Fruit fly (Drosophila melanogaster): Measurements from ENCODE around the gene Eig71Ej.

Gene Eig71Ej

DNA sequence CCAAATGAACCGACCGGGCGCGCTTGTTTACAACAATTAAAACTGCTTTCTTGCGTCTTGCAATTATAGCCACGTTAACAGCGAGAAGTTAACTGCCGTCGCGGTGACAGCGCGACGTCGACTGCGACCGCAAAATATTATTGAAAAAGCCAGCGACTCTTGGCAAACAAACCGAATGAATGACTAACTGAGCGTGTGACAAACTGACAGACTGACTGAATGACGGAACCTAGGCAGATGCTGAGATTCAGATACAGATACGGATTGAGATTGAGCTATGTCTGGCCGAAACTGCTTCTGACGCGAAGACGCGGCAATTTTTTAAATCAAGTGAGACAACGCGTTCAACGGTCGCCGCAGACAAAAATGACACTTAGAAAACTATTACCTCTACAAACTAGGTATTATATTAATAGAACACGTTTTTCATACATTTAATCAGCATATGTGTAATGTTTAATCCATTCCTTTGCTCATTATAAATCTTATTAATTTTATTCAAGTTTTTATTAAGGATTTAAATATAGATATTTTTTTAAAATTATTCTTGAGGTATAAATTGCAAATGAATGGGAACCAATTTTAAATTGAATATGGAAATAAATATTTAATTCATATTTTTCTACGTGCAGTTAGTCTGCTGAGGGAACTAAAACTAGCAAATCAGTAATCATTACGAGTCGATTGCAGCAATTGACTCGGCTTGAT is 26.3 kb downstream of the Eig71Ej start:
- no peak for TF ChIP-seq Sox102F (GFP tag; optimal IDR thresholded peaks at IDR 0.05)
- TF ChIP-seq fkh (GFP tag; optimal IDR thresholded peaks at IDR 0.05) = peak; percentile 41

DNA sequence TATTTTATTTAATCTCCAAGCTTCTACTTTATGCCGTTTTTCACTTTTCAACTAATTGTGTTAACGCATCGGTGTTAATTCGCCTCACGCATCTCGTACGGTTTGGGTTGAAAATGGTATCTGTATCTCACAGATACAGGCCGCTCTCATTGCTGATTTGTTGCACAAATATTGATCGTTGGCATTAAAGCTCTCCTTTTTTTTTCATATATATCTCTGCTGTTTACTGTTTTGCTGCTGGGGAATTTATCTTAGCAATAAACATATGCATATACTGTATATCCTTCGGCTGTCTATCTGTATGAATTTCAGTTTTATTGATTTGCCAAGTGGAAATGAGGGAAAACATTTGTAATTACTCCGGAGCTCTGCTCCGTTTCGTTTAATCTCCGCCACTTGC is 28.2 kb downstream of the Eig71Ej start:
- TF ChIP-seq CG6854 (GFP tag; optimal IDR thresholded peaks at IDR 0.05) (peak; percentile 16), Eip78C (GFP tag) (peak; percentile 72), fkh (GFP tag; optimal IDR thresholded peaks at IDR 0.05) (peak; percentile 73), CG10631 (GFP tag; optimal IDR thresholded peaks at IDR 0.05) (no peak), dsx (GFP tag; optimal IDR thresholded peaks at IDR 0.05; ENCODE audit: poor library complexity, severe bottlenecking) (no peak), Met (GFP tag; optimal IDR thresholded peaks at IDR 0.05) (peak; percentile 9), vri (GFP tag; optimal IDR thresholded peaks at IDR 0.05) (no peak), CG8119 (GFP tag; IDR thresholded peaks at IDR 0.05) (no peak), CG8632 (GFP tag; optimal IDR thresholded peaks at IDR 0.05) (peak; percentile 33), Sox102F (GFP tag; optimal IDR thresholded peaks at IDR 0.05) (peak; percentile 31), CG11762 (GFP tag; optimal IDR thresholded peaks at IDR 0.05; ENCODE audit: insufficient read depth) (no peak), CG6808 (GFP tag; optimal IDR thresholded peaks at IDR 0.05) (peak; percentile 18), svp (GFP tag) (peak; percentile 52), achi (GFP tag; optimal IDR thresholded peaks at IDR 0.05) (peak; percentile 4), CG6792 (GFP tag; optimal IDR thresholded peaks at IDR 0.05) (peak; percentile 2), CG9139 (GFP tag; optimal IDR thresholded peaks at IDR 0.05) (peak; percentile 23), esn (GFP tag; optimal IDR thresholded peaks at IDR 0.05) (peak; percentile 16), CG32006 (GFP tag; optimal IDR thresholded peaks at IDR 0.05) (no peak), net (GFP tag; optimal IDR thresholded peaks at IDR 0.05) (no peak), ss (GFP tag; optimal IDR thresholded peaks at IDR 0.05) (peak in 1 of 2 experiments; percentile 23)

DNA sequence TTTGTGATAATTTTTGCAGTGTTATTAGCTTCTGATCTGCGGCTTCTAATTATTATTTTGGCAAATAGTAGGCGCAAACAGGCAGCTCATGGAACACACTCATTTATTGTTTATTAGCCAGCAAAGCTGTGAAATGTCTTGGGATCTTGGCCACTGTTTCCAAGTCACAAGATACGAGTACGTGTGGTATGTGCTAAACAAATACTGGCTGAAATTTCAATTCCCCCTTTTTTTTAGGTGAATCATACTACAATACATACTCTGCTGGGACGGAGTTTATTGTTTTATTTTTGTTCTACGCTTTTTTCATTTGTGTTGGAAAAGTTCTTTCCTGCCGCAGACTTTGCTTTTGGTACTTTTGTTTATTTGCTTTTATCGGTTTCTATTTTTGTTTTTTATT is 29.7 kb downstream of the Eig71Ej start:
- TF ChIP-seq CG3919 (GFP tag; optimal IDR thresholded peaks at IDR 0.05) = no peak
- TF ChIP-seq fkh (GFP tag; optimal IDR thresholded peaks at IDR 0.05) = peak; percentile 73

DNA sequence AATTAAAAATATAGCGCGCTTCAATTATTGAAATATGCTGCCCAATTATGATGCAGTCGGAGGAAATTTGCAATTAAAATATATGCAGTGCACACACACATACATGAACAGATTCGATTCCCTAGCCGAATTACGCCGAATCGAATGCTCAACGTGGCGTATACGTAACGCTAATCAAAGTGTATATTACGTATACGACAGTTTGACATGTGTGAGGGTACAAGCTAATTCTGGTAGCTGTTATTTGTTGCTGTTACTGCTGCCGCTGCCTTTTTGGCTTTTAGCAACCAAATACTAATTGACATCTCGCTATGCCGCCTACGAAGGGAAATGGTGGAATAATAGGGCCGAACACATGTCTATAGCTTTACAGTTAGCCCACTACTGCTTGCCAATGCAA is 33.5 kb downstream of the Eig71Ej start:
- TF ChIP-seq CG6163 (GFP tag; IDR thresholded peaks at IDR 0.05) = no peak
- no peak for TF ChIP-seq CG11902 (GFP tag; optimal IDR thresholded peaks at IDR 0.05)
- no peak for TF ChIP-seq Sox14 (GFP tag; optimal IDR thresholded peaks at IDR 0.05)
- no peak for TF ChIP-seq Ets96B (tag; optimal IDR thresholded peaks at IDR 0.05)
- no peak for TF ChIP-seq CG8632 (GFP tag; optimal IDR thresholded peaks at IDR 0.05)
- TF ChIP-seq dac (GFP tag; optimal IDR thresholded peaks at IDR 0.05) = no peak
- TF ChIP-seq CG8319 (GFP tag; optimal IDR thresholded peaks at IDR 0.05) = no peak
- TF ChIP-seq acj6 (GFP tag; optimal IDR thresholded peaks at IDR 0.05) = no peak
- no peak for TF ChIP-seq CG8119 (GFP tag; IDR thresholded peaks at IDR 0.05)
- TF ChIP-seq CG3032 (tag; optimal IDR thresholded peaks at IDR 0.05) = no peak
- no peak for TF ChIP-seq Smox (GFP tag; optimal IDR thresholded peaks at IDR 0.05)
- no peak for TF ChIP-seq CG6808 (GFP tag; optimal IDR thresholded peaks at IDR 0.05)
- TF ChIP-seq salr (GFP tag; optimal IDR thresholded peaks at IDR 0.05) = no peak
- no peak for TF ChIP-seq Eip78C (GFP tag)
- no peak for TF ChIP-seq CG9139 (GFP tag; optimal IDR thresholded peaks at IDR 0.05)
- no peak for TF ChIP-seq esn (GFP tag; optimal IDR thresholded peaks at IDR 0.05)
- no peak for TF ChIP-seq dsx (GFP tag; optimal IDR thresholded peaks at IDR 0.05; ENCODE audit: poor library complexity, severe bottlenecking)

DNA sequence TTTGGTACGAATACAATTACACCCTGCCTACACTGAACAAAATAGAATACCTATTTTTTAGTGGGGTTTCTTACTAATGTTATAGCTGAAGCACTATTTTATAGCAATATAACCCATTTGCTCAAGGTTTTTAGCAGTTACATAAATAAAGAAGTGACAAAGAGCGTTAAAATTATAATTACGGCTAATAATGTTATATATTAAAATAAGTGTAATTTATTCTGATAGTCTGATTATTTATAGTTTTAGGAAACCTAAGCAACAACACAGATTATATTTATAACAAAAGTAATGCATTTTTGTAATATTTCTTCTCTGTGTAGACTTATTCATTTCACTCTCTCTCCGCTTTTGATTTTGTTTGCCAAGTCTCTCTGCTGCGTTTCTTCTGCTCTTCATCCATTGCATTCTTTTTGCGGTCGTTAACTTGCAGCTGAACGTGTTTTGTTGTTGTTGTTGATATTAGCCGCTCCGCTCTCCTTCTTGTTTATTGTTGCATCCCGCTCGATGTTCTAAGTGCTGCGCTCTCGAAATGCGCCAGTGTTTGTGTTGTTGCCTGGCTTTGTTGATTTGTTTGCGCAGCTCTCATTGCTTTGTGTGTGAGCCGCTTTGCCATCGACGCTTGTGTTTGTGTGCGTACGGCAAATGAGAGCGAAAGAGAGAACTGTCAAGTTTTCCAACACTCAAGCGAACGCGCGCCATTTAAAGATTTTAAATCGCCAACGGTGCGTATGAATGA is 35.0 kb downstream of the Eig71Ej start:
- peak; percentile 49 for TF ChIP-seq vri (GFP tag; optimal IDR thresholded peaks at IDR 0.05)
- peak; percentile 77 for TF ChIP-seq Sox102F (GFP tag; optimal IDR thresholded peaks at IDR 0.05)
- TF ChIP-seq OdsH (GFP tag; optimal IDR thresholded peaks at IDR 0.05) = peak; percentile 97
- TF ChIP-seq CG10669 (GFP tag; optimal IDR thresholded peaks at IDR 0.05) = peak; percentile 90
- peak; percentile 92 for TF ChIP-seq net (GFP tag; optimal IDR thresholded peaks at IDR 0.05)
- TF ChIP-seq Ets21C (GFP tag; optimal IDR thresholded peaks at IDR 0.05) = peak; percentile 84
- peak; percentile 93 for TF ChIP-seq CG31627 (GFP tag; optimal IDR thresholded peaks at IDR 0.05)
- peak; percentile 97 for TF ChIP-seq achi (GFP tag; optimal IDR thresholded peaks at IDR 0.05)
- peak; percentile 97 for TF ChIP-seq CG34406 (GFP tag; optimal IDR thresholded peaks at IDR 0.05)
- TF ChIP-seq CG8632 (GFP tag; optimal IDR thresholded peaks at IDR 0.05) = peak; percentile 97
- TF ChIP-seq CG6276 (GFP tag; optimal IDR thresholded peaks at IDR 0.05) = peak; percentile 97
- TF ChIP-seq CG1621 (tag; optimal IDR thresholded peaks at IDR 0.05) = peak; percentile 81
- peak; percentile 95 for TF ChIP-seq CG16779 (tag; optimal IDR thresholded peaks at IDR 0.05)
- TF ChIP-seq CG11762 (GFP tag; optimal IDR thresholded peaks at IDR 0.05; ENCODE audit: insufficient read depth) = peak; percentile 95
- TF ChIP-seq CG8319 (GFP tag; optimal IDR thresholded peaks at IDR 0.05) = peak; percentile 89
- TF ChIP-seq Hr4 (GFP tag; optimal IDR thresholded peaks at IDR 0.05) = peak; percentile 94
